Worm (Caenorhabditis elegans): Measurements from ENCODE around the gene col-87.

Gene col-87

ce11 chrII:14137538-14137937, 43.0 kb upstream of the col-87 start, which contains the start of gene K09E4.1:
TSS of gene K09E4.1 (plus strand) at chrII:14137838.
- TF ChIP-seq T23F11.4 (GFP tag; optimal IDR thresholded peaks at IDR 0.05) (no peak), npax-4 (tag; optimal IDR thresholded peaks at IDR 0.05) (no peak), ztf-16 (tag; optimal IDR thresholded peaks at IDR 0.05) (no peak), sox-4 (tag; optimal IDR thresholded peaks at IDR 0.05) (no peak), unc-42 (tag; optimal IDR thresholded peaks at IDR 0.05) (no peak)

ce11 chrII:14136302-14136701, 41.8 kb upstream of the col-87 start:
- TF ChIP-seq npax-4 (tag; optimal IDR thresholded peaks at IDR 0.05): no peak
- TF ChIP-seq pros-1 (tag; optimal IDR thresholded peaks at IDR 0.05): no peak
- no peak for TF ChIP-seq unc-55 (GFP tag; optimal IDR thresholded peaks at IDR 0.05)
- no peak for TF ChIP-seq che-1 (tag; optimal IDR thresholded peaks at IDR 0.05)
- no peak for TF ChIP-seq ceh-18 (tag; optimal IDR thresholded peaks at IDR 0.05)
- no peak for TF ChIP-seq hlh-13 (GFP tag; optimal IDR thresholded peaks at IDR 0.05)
- TF ChIP-seq sdc-2 (tag; optimal IDR thresholded peaks at IDR 0.05): no peak
- TF ChIP-seq ceh-34 (tag; optimal IDR thresholded peaks at IDR 0.05): no peak
- no peak for TF ChIP-seq sox-2 (GFP tag; IDR thresholded peaks at IDR 0.05)
- TF ChIP-seq tbx-7 (tag; optimal IDR thresholded peaks at IDR 0.05): no peak
- TF ChIP-seq sox-4 (tag; optimal IDR thresholded peaks at IDR 0.05): no peak
- no peak for TF ChIP-seq hlh-15 (tag; optimal IDR thresholded peaks at IDR 0.05)

ce11 chrII:14132733-14133132, 38.2 kb upstream of the col-87 start, which contains the start of gene algn-3:
TSS of gene algn-3 (minus strand) at chrII:14132833.
- no peak for TF ChIP-seq ref-2 (tag; optimal IDR thresholded peaks at IDR 0.05)
- TF ChIP-seq ceh-14 (tag; optimal IDR thresholded peaks at IDR 0.05): no peak
- TF ChIP-seq ceh-30 (tag; optimal IDR thresholded peaks at IDR 0.05): no peak
- TF ChIP-seq pros-1 (tag; optimal IDR thresholded peaks at IDR 0.05): no peak
- TF ChIP-seq unc-55 (GFP tag; optimal IDR thresholded peaks at IDR 0.05): no peak
- no peak for TF ChIP-seq elt-4 (tag; optimal IDR thresholded peaks at IDR 0.05)
- TF ChIP-seq ceh-45 (GFP tag; IDR thresholded peaks at IDR 0.05): no peak
- no peak for TF ChIP-seq K09A11.1 (tag; optimal IDR thresholded peaks at IDR 0.05; ENCODE audit: insufficient read depth)
- TF ChIP-seq fkh-6 (tag; optimal IDR thresholded peaks at IDR 0.05): no peak
- TF ChIP-seq madf-2 (tag; optimal IDR thresholded peaks at IDR 0.05): no peak
- no peak for TF ChIP-seq ceh-18 (tag; optimal IDR thresholded peaks at IDR 0.05)
- no peak for TF ChIP-seq hlh-30 (tag; optimal IDR thresholded peaks at IDR 0.05; ENCODE audit: insufficient read depth)
- TF ChIP-seq unc-3 (GFP tag; conservative IDR thresholded peaks at IDR 0.05): no peak
- TF ChIP-seq unc-3 (tag; optimal IDR thresholded peaks at IDR 0.05): no peak
- no peak for TF ChIP-seq hlh-8 (tag; optimal IDR thresholded peaks at IDR 0.05)
- TF ChIP-seq elt-2 (tag; optimal IDR thresholded peaks at IDR 0.05): no peak
- TF ChIP-seq pat-9 (tag; optimal IDR thresholded peaks at IDR 0.05): no peak
- no peak for TF ChIP-seq ceh-22 (tag; optimal IDR thresholded peaks at IDR 0.05)
- TF ChIP-seq zip-5 (tag; optimal IDR thresholded peaks at IDR 0.05): no peak
- TF ChIP-seq npax-4 (tag; optimal IDR thresholded peaks at IDR 0.05): no peak

- TF ChIP-seq ahr-1 (tag; optimal IDR thresholded peaks at IDR 0.05) (no peak), elt-4 (tag; optimal IDR thresholded peaks at IDR 0.05) (peak; percentile 73)
These were observed 34.7 kb upstream of the col-87 start for ce11 chrII:14129191-14129590.

ce11 chrII:14126841-14127240, 32.4 kb upstream of the col-87 start, which contains the start of gene K09E4.3:
TSS of gene K09E4.3 (minus strand) at chrII:14126941.
- TF ChIP-seq ceh-24 (tag; optimal IDR thresholded peaks at IDR 0.05) (no peak), ceh-6 (GFP tag; optimal IDR thresholded peaks at IDR 0.05) (no peak), hlh-13 (GFP tag; optimal IDR thresholded peaks at IDR 0.05) (no peak), fkh-6 (tag; optimal IDR thresholded peaks at IDR 0.05) (no peak), ceh-9 (tag; optimal IDR thresholded peaks at IDR 0.05) (no peak), nhr-232 (tag; optimal IDR thresholded peaks at IDR 0.05) (no peak), sox-4 (tag; optimal IDR thresholded peaks at IDR 0.05) (no peak), hlh-6 (tag; optimal IDR thresholded peaks at IDR 0.05) (no peak), tbx-2 (tag; optimal IDR thresholded peaks at IDR 0.05) (no peak), syd-9 (tag; optimal IDR thresholded peaks at IDR 0.05) (no peak), ceh-30 (tag; optimal IDR thresholded peaks at IDR 0.05) (no peak), C38D4.7 (GFP tag; optimal IDR thresholded peaks at IDR 0.05) (no peak), ref-2 (tag; optimal IDR thresholded peaks at IDR 0.05) (no peak), ceh-48 (tag; optimal IDR thresholded peaks at IDR 0.05) (no peak), pat-9 (tag; optimal IDR thresholded peaks at IDR 0.05) (no peak), mec-3 (tag; optimal IDR thresholded peaks at IDR 0.05; ENCODE audit: borderline replicate concordance) (no peak), ceh-18 (tag; optimal IDR thresholded peaks at IDR 0.05) (no peak), pqm-1 (tag; optimal IDR thresholded peaks at IDR 0.05) (no peak), unc-86 (tag; optimal IDR thresholded peaks at IDR 0.05) (no peak), ceh-2 (tag; optimal IDR thresholded peaks at IDR 0.05) (no peak)
